Fruit fly (Drosophila melanogaster): ENCODE measurements around the gene CG44362.
A peak's percentile ranks its signal among the peaks of the same experiment; 100 is the strongest.

CG44362 gene

DNA sequence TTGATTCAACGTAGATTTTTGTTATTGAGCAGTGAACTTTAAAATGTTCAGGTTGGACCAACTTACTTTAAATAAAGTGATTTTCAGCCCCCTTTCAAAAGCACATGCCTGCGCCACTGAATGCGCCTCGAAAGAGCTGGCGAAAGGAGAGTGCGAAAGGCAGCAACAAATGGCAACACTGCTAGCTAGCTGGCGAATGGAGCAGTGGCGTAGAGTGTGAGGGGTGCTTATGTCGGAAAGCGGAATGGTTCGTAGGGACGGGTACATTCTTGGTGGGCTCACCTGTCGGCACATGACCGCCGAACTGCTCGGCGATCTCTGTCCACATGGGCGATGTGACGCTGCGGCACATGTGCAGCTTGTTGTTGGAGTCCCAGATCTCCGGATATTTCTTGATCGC is 33.0 kb upstream of the CG44362 start (continued):
- TF ChIP-seq CG6808 (GFP tag; optimal IDR thresholded peaks at IDR 0.05), result peak; percentile 86
- peak; percentile 92 for TF ChIP-seq Hr4 (GFP tag; optimal IDR thresholded peaks at IDR 0.05)
- TF ChIP-seq CG34406 (GFP tag; optimal IDR thresholded peaks at IDR 0.05), result peak; percentile 81
- TF ChIP-seq fkh (GFP tag; optimal IDR thresholded peaks at IDR 0.05), result no peak
- TF ChIP-seq CG11762 (GFP tag; optimal IDR thresholded peaks at IDR 0.05; ENCODE audit: insufficient read depth), result peak; percentile 66
- TF ChIP-seq CG8119 (GFP tag; IDR thresholded peaks at IDR 0.05), result peak; percentile 89
- peak; percentile 85 for TF ChIP-seq Hr39 (GFP tag; optimal IDR thresholded peaks at IDR 0.05)
- peak; percentile 83 for TF ChIP-seq CG1621 (tag; optimal IDR thresholded peaks at IDR 0.05)
- peak; percentile 83 for TF ChIP-seq Lpt (GFP tag; optimal IDR thresholded peaks at IDR 0.05)
- TF ChIP-seq CG7368 (GFP tag; optimal IDR thresholded peaks at IDR 0.05), result peak; percentile 89

DNA sequence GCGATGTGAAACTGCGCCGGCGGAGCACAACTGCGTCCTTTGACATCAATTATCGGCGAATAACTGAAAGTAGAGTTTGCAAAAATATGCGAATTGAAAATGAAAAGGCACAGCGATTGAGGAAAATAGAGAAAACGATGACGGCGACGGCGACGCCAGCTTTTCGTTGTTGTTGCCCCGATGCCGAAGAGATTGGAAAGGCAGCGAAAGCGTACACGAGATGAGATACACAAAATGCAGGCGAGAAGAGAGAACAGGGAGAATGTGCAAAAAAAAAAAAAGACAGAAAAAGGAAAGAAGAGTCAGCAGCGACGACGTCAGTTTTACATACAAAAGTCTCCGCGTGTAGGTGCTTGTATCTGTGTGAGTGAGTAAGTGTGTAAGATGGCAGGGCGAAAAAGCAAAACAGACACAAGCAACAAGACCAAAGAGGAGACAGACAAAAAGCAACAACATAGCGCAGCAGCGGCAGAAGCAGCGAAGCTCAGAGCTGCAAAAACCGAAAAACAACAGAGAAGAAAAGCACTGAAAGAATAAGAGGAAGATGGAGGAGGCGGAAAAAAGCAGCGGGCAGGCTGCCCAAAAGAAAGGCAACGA is 32.4 kb upstream of the CG44362 start, which contains the start of gene CG6163:
CG6163 (minus strand) TSS at position 51 of the 597 bp plus-strand sequence.
- TF ChIP-seq CG31627 (GFP tag; optimal IDR thresholded peaks at IDR 0.05), result no peak
- TF ChIP-seq Eip75B (GFP tag; optimal IDR thresholded peaks at IDR 0.05), result peak; percentile 17
- TF ChIP-seq topi (GFP tag; optimal IDR thresholded peaks at IDR 0.05), result no peak
- TF ChIP-seq Blimp-1 (GFP tag; optimal IDR thresholded peaks at IDR 0.05), result no peak
- TF ChIP-seq Eip93F (GFP tag; optimal IDR thresholded peaks at IDR 0.05), result no peak
- no peak for TF ChIP-seq dsx (GFP tag; optimal IDR thresholded peaks at IDR 0.05; ENCODE audit: poor library complexity, severe bottlenecking)
- TF ChIP-seq CG3919 (GFP tag; optimal IDR thresholded peaks at IDR 0.05), result no peak
- TF ChIP-seq CG9139 (GFP tag; optimal IDR thresholded peaks at IDR 0.05), result peak; percentile 68
- TF ChIP-seq CG15336 (GFP tag; IDR thresholded peaks at IDR 0.05), result peak; percentile 23
- peak; percentile 53 for TF ChIP-seq eg (GFP tag; IDR thresholded peaks at IDR 0.05)
- no peak for TF ChIP-seq CG6276 (GFP tag; optimal IDR thresholded peaks at IDR 0.05)
- peak; percentile 39 for TF ChIP-seq net (GFP tag; optimal IDR thresholded peaks at IDR 0.05)
- TF ChIP-seq Lpt (GFP tag; optimal IDR thresholded peaks at IDR 0.05), result peak; percentile 21
- TF ChIP-seq fkh (GFP tag; optimal IDR thresholded peaks at IDR 0.05), result no peak
- TF ChIP-seq Hr39 (GFP tag; optimal IDR thresholded peaks at IDR 0.05), result no peak
- no peak for TF ChIP-seq fd59A (GFP tag; optimal IDR thresholded peaks at IDR 0.05)
- peak; percentile 20 for TF ChIP-seq spab (GFP tag; optimal IDR thresholded peaks at IDR 0.05)
- TF ChIP-seq CG32006 (GFP tag; optimal IDR thresholded peaks at IDR 0.05), result no peak
- TF ChIP-seq cyc (GFP tag; optimal IDR thresholded peaks at IDR 0.05), result no peak
- TF ChIP-seq CG8119 (GFP tag; IDR thresholded peaks at IDR 0.05), result peak; percentile 57; the same call in 2 of the 3 replicates
- TF ChIP-seq CG11762 (GFP tag; optimal IDR thresholded peaks at IDR 0.05; ENCODE audit: insufficient read depth), result no peak
- no peak for TF ChIP-seq CG8319 (GFP tag; optimal IDR thresholded peaks at IDR 0.05)
- TF ChIP-seq CG11294 (GFP tag; IDR thresholded peaks at IDR 0.05), result no peak
- peak; percentile 32 for TF ChIP-seq CG6854 (GFP tag; optimal IDR thresholded peaks at IDR 0.05)
- no peak for TF ChIP-seq OdsH (GFP tag; optimal IDR thresholded peaks at IDR 0.05)
- TF ChIP-seq achi (GFP tag; optimal IDR thresholded peaks at IDR 0.05), result no peak
- peak; percentile 40 for TF ChIP-seq vri (GFP tag; optimal IDR thresholded peaks at IDR 0.05)
- TF ChIP-seq ss (GFP tag; optimal IDR thresholded peaks at IDR 0.05), result peak; percentile 78 to 80
- peak; percentile 3 for TF ChIP-seq CG8632 (GFP tag; optimal IDR thresholded peaks at IDR 0.05)
- TF ChIP-seq Sox102F (GFP tag; optimal IDR thresholded peaks at IDR 0.05), result peak; percentile 48
- TF ChIP-seq Eip78C (GFP tag), result peak; percentile 46
- TF ChIP-seq CG6163 (GFP tag; IDR thresholded peaks at IDR 0.05), result peak; percentile 97
- no peak for TF ChIP-seq Sox15 (GFP tag; optimal IDR thresholded peaks at IDR 0.05)
- no peak for TF ChIP-seq Sox14 (GFP tag; optimal IDR thresholded peaks at IDR 0.05)
- peak; percentile 38 for TF ChIP-seq dac (GFP tag; optimal IDR thresholded peaks at IDR 0.05)
- TF ChIP-seq salr (GFP tag; optimal IDR thresholded peaks at IDR 0.05), result peak in 1 of 2 experiments; percentile 37
- peak; percentile 70 for TF ChIP-seq CG6808 (GFP tag; optimal IDR thresholded peaks at IDR 0.05)
